Worm (Caenorhabditis elegans) whole organism, late embryonic: Measurements from ENCODE around the gene F54D8.6.

Source experiments
- ama-1 ChIP-seq: fragments of 150-350 bp; optimal IDR thresholded peaks from 2 replicates; lab custom pipeline; 2014
- ceh-6 ChIP-seq: fragments of 200-800 bp; sonication (Bioruptor generic); optimal IDR thresholded peaks from 2 replicates; lab custom pipeline; 2018; ENCODE audit warnings: mild to moderate bottlenecking, missing genetic modification characterization, missing compliant biosample characterization
- elt-2 ChIP-seq: sonication (generic microtip); optimal IDR thresholded peaks from 2 replicates; lab custom pipeline; 2016; ENCODE audit warnings: missing genetic modification reagents, missing genetic modification characterization, missing compliant biosample characterization
- ets-4 ChIP-seq: sonication (generic microtip); optimal IDR thresholded peaks from 2 replicates; lab custom pipeline; 2016; ENCODE audit warnings: missing genetic modification characterization, missing compliant biosample characterization
- fkh-6 ChIP-seq: sonication (generic microtip); optimal IDR thresholded peaks from 2 replicates; lab custom pipeline; 2016; ENCODE audit warnings: missing genetic modification characterization, missing compliant biosample characterization
- hlh-30 ChIP-seq: sonication (generic microtip); optimal IDR thresholded peaks from 2 replicates; lab custom pipeline; 2017; ENCODE audit warnings: antibody characterized with exemption, missing genetic modification characterization, missing compliant biosample characterization; ENCODE audit not compliant: insufficient read depth
- nhr-11 ChIP-seq: fragments of 150-350 bp; optimal IDR thresholded peaks from 2 replicates; lab custom pipeline; 2014; ENCODE audit warnings: missing biosample characterization, missing genetic modification characterization
- pag-3 ChIP-seq: sonication (generic microtip); optimal IDR thresholded peaks from 2 replicates; lab custom pipeline; 2016; ENCODE audit warnings: missing compliant biosample characterization, missing genetic modification characterization, borderline replicate concordance
- pha-4 ChIP-seq: fragments of 150-350 bp; optimal IDR thresholded peaks from 2 replicates; lab custom pipeline; 2018; ENCODE audit warnings: missing biosample characterization, missing genetic modification reagents, missing genetic modification characterization
- pqm-1 ChIP-seq: sonication (generic microtip); optimal IDR thresholded peaks from 2 replicates; lab custom pipeline; 2016; ENCODE audit warnings: missing genetic modification characterization, missing compliant biosample characterization

- TF ChIP-seq ceh-6 = no peak
- TF ChIP-seq ets-4 = no peak
- TF ChIP-seq ama-1 (lab: Kevin White, UChicago) = no peak
- no peak for TF ChIP-seq elt-2 (tag; lab: Kevin White, UChicago)
- TF ChIP-seq pha-4 (tag; lab: Kevin White, UChicago) = no peak
- TF ChIP-seq fkh-6 (tag; lab: Kevin White, UChicago) = no peak
- no peak for TF ChIP-seq nhr-11 (tag; lab: Kevin White, UChicago)
- TF ChIP-seq hlh-30 = no peak
- TF ChIP-seq pag-3 = no peak
- TF ChIP-seq pqm-1 (tag; lab: Kevin White, UChicago) = no peak
Observed at ce11 chrIII:5138940-5139533, 36.3 kb downstream of the F54D8.6 start.
